Worm (Caenorhabditis elegans) whole organism, L1 larva: ENCODE measurements around the gene R05D3.9.

ENCODE experiments used
- nhr-76 ChIP-seq: sonication (generic microtip); optimal IDR thresholded peaks from 2 replicates; lab custom pipeline; 2017; ENCODE audit warnings: missing biosample characterization, missing genetic modification characterization
- sox-4 ChIP-seq: sonication (generic microtip); optimal IDR thresholded peaks from 2 replicates; lab custom pipeline; 2016; ENCODE audit warnings: missing genetic modification characterization, missing compliant biosample characterization
- sptf-1 ChIP-seq: fragments of 150-350 bp; optimal IDR thresholded peaks from 2 replicates; lab custom pipeline; 2014; ENCODE audit warnings: missing biosample characterization, missing genetic modification characterization
- unc-62 ChIP-seq: fragments of 150-350 bp; optimal IDR thresholded peaks from 2 replicates; lab custom pipeline; 2014; ENCODE audit warnings: missing biosample characterization, missing genetic modification reagents, missing genetic modification characterization
- vab-15 ChIP-seq: sonication (generic microtip); optimal IDR thresholded peaks from 2 replicates; lab custom pipeline; 2017; ENCODE audit warnings: missing genotype, mild to moderate bottlenecking, missing genetic modification characterization, missing compliant biosample characterization

ce11 chrIII:8400478-8400877 lies 32.0 kb upstream of the R05D3.9 start:
- no peak for TF ChIP-seq sox-4 (tag; lab: Kevin White, UChicago)
- TF ChIP-seq nhr-76, result no peak
- no peak for TF ChIP-seq unc-62
- TF ChIP-seq vab-15 (tag; lab: Kevin White, UChicago), result no peak
- no peak for TF ChIP-seq sptf-1
